Worm (Caenorhabditis elegans) whole organism, young adult: Measurements from ENCODE around the gene mdmh-35.

Experiments
- B0019.2 ChIP-seq: fragments of 200-800 bp; sonication (Bioruptor generic); conservative IDR thresholded peaks from 2 replicates; pipeline ENCODE4 v1.3.6; 2022; ENCODE audit warnings: missing genetic modification reagents, missing genetic modification characterization, missing compliant biosample characterization
- C17E4.6 ChIP-seq: fragments of 200-800 bp; sonication (Bioruptor generic); IDR thresholded peaks from 2 replicates; pipeline ENCODE4 v1.3.6; 2022; ENCODE audit warnings: missing genetic modification reagents, missing genetic modification characterization, missing compliant biosample characterization
- F22D6.2 ChIP-seq: sonication (generic microtip); optimal IDR thresholded peaks from 2 replicates; lab custom pipeline; 2016; ENCODE audit warnings: mild to moderate bottlenecking, missing genetic modification characterization, missing compliant biosample characterization
- F49E8.2 ChIP-seq: sonication (generic microtip); optimal IDR thresholded peaks from 3 replicates; lab custom pipeline; 2017; ENCODE audit warnings: missing genetic modification characterization, mild to moderate bottlenecking, missing compliant biosample characterization, antibody characterized with exemption, moderate library complexity; ENCODE audit not compliant: insufficient read depth
- F57C9.4 ChIP-seq: sonication (generic microtip); optimal IDR thresholded peaks from 2 replicates; lab custom pipeline; 2017; ENCODE audit warnings: mild to moderate bottlenecking, missing genetic modification characterization, missing compliant biosample characterization
- K12H6.12 ChIP-seq: fragments of 200-800 bp; sonication (Bioruptor generic); optimal IDR thresholded peaks from 2 replicates; lab custom pipeline; 2018; ENCODE audit warnings: mild to moderate bottlenecking, missing genetic modification characterization, missing compliant biosample characterization
- Y56A3A.18 ChIP-seq: fragments of 200-800 bp; sonication (Bioruptor generic); IDR thresholded peaks from 2 replicates; pipeline ENCODE4 v1.3.6; 2022; ENCODE audit warnings: missing genetic modification reagents, missing genetic modification characterization, missing compliant biosample characterization
- Y79H2A.3 ChIP-seq: fragments of 200-800 bp; sonication (Bioruptor generic); conservative IDR thresholded peaks from 2 replicates; pipeline ENCODE4 v1.3.6; 2022; ENCODE audit warnings: missing genetic modification reagents, missing genetic modification characterization, missing compliant biosample characterization
- ama-1 ChIP-seq, 3 experiments: fragments of 150-350 bp in 1 of 3; sonication (generic microtip) in 2 of 3; optimal IDR thresholded peaks; 2 replicates each; lab custom pipeline; 2014 to 2018; ENCODE audit warnings: missing biosample characterization in 2 of 3, missing genetic modification characterization in 2 of 3, missing genetic modification reagents in 2 of 3
- aptf-2 ChIP-seq: fragments of 200-800 bp; sonication (Bioruptor generic); conservative IDR thresholded peaks from 2 replicates; pipeline ENCODE4 v1.3.6; 2022; ENCODE audit warnings: missing genetic modification reagents, missing genetic modification characterization, missing compliant biosample characterization
- attf-5 ChIP-seq: fragments of 200-800 bp; sonication (Bioruptor generic); optimal IDR thresholded peaks from 2 replicates; lab custom pipeline; 2018; ENCODE audit warnings: mild to moderate bottlenecking, missing genetic modification characterization, missing compliant biosample characterization
- attf-6 ChIP-seq: fragments of 200-800 bp; sonication (Bioruptor generic); IDR thresholded peaks from 2 replicates; pipeline ENCODE4 v1.3.6; 2022; ENCODE audit warnings: missing genetic modification reagents, missing genetic modification characterization, missing compliant biosample characterization
- bed-1 ChIP-seq: fragments of 200-800 bp; sonication (Bioruptor generic); IDR thresholded peaks from 2 replicates; pipeline ENCODE4 v1.3.6; 2022; ENCODE audit warnings: missing genetic modification reagents, missing genetic modification characterization, missing compliant biosample characterization
- cebp-1 ChIP-seq, 2 experiments: fragments of 200-800 bp in 1 of 2; sonication (Bioruptor generic) in 1 of 2; sonication (generic microtip) in 1 of 2; IDR thresholded peaks in 1 of 2; optimal IDR thresholded peaks in 1 of 2; 2 replicates each; pipeline versions ENCODE4 v1.3.6 to Lab custom; 2017 to 2022; ENCODE audit warnings: missing compliant biosample characterization in 2 of 2, missing genetic modification characterization in 2 of 2, mild to moderate bottlenecking in 1 of 2, missing genetic modification reagents in 1 of 2, moderate library complexity in 1 of 2
- cebp-2 ChIP-seq: fragments of 200-800 bp; sonication (Bioruptor generic); IDR thresholded peaks from 2 replicates; pipeline ENCODE4 v1.3.6; 2022; ENCODE audit warnings: missing genetic modification characterization, missing compliant biosample characterization
- chd-7 ChIP-seq: sonication (generic microtip); optimal IDR thresholded peaks from 2 replicates; lab custom pipeline; 2016; ENCODE audit warnings: mild to moderate bottlenecking, missing genetic modification characterization, moderate library complexity, missing compliant biosample characterization
- dox-1 ChIP-seq: fragments of 200-800 bp; sonication (Bioruptor generic); IDR thresholded peaks from 2 replicates; pipeline ENCODE4 v1.3.6; 2022; ENCODE audit warnings: missing genetic modification reagents, missing genetic modification characterization, missing compliant biosample characterization
- ekl-4 ChIP-seq: fragments of 200-800 bp; sonication (Bioruptor generic); IDR thresholded peaks from 2 replicates; pipeline ENCODE4 v1.3.6; 2022; ENCODE audit warnings: missing genetic modification reagents, missing genetic modification characterization, missing compliant biosample characterization
- hlh-26 ChIP-seq: fragments of 200-800 bp; sonication (Bioruptor generic); conservative IDR thresholded peaks from 2 replicates; pipeline ENCODE4 v1.3.6; 2022; ENCODE audit warnings: missing genetic modification reagents, missing genetic modification characterization, missing compliant biosample characterization
- hmg-1.2 ChIP-seq: fragments of 200-800 bp; sonication (Bioruptor generic); IDR thresholded peaks from 2 replicates; pipeline ENCODE4 v1.3.6; 2022; ENCODE audit warnings: missing genetic modification reagents, missing genetic modification characterization, missing compliant biosample characterization
- hsf-1 ChIP-seq: fragments of 200-800 bp; sonication (Bioruptor generic); IDR thresholded peaks from 2 replicates; pipeline ENCODE4 v1.3.6; 2022; ENCODE audit warnings: missing genetic modification reagents, missing genetic modification characterization, missing compliant biosample characterization
- lag-1 ChIP-seq: fragments of 200-800 bp; sonication (Bioruptor generic); IDR thresholded peaks from 2 replicates; pipeline ENCODE4 v1.3.6; 2022; ENCODE audit warnings: missing genetic modification reagents, missing genetic modification characterization, missing compliant biosample characterization
- let-526 ChIP-seq: fragments of 200-800 bp; sonication (Bioruptor generic); IDR thresholded peaks from 2 replicates; pipeline ENCODE4 v1.3.6; 2022; ENCODE audit warnings: missing genetic modification reagents, missing genetic modification characterization, missing compliant biosample characterization
- lin-26 ChIP-seq: fragments of 200-800 bp; sonication (Bioruptor generic); IDR thresholded peaks from 2 replicates; pipeline ENCODE4 v1.3.6; 2022; ENCODE audit warnings: missing genetic modification reagents, missing genetic modification characterization, missing compliant biosample characterization
- lin-35 ChIP-seq, 3 experiments: fragments of 150-350 bp in 2 of 3; sonication (generic microtip) in 1 of 3; optimal IDR thresholded peaks; 2 replicates each; lab custom pipeline; 2014 to 2018; ENCODE audit warnings: missing biosample characterization in 3 of 3, missing genetic modification characterization in 3 of 3, missing genetic modification reagents in 3 of 3
- lin-40 ChIP-seq: sonication (generic microtip); optimal IDR thresholded peaks from 2 replicates; lab custom pipeline; 2016; ENCODE audit warnings: missing genetic modification characterization, mild to moderate bottlenecking, missing compliant biosample characterization, missing genotype, missing genetic modification reagents
- lsy-27 ChIP-seq: sonication (generic microtip); optimal IDR thresholded peaks from 2 replicates; lab custom pipeline; 2017; ENCODE audit warnings: missing genetic modification characterization, mild to moderate bottlenecking, missing compliant biosample characterization, antibody characterized with exemption, missing genotype, borderline replicate concordance; ENCODE audit not compliant: insufficient read depth
- madf-8 ChIP-seq: fragments of 200-800 bp; sonication (Bioruptor generic); conservative IDR thresholded peaks from 2 replicates; pipeline ENCODE4 v1.3.6; 2022; ENCODE audit warnings: missing genetic modification reagents, missing genetic modification characterization, missing compliant biosample characterization
- mcd-1 ChIP-seq: fragments of 200-800 bp; sonication (Bioruptor generic); IDR thresholded peaks from 2 replicates; pipeline ENCODE4 v1.3.6; 2022; ENCODE audit warnings: missing genetic modification reagents, missing genetic modification characterization, missing compliant biosample characterization
- mxl-1 ChIP-seq: sonication (generic microtip); optimal IDR thresholded peaks from 2 replicates; lab custom pipeline; 2016; ENCODE audit warnings: missing genetic modification characterization, missing compliant biosample characterization
- nfya-1 ChIP-seq: sonication (generic microtip); optimal IDR thresholded peaks from 2 replicates; lab custom pipeline; 2017; ENCODE audit warnings: antibody characterized with exemption, missing compliant biosample characterization, missing genetic modification characterization, borderline replicate concordance; ENCODE audit not compliant: insufficient read depth
- nhr-179 ChIP-seq: sonication (generic microtip); optimal IDR thresholded peaks from 2 replicates; lab custom pipeline; 2016; ENCODE audit warnings: mild to moderate bottlenecking, missing genetic modification characterization, missing compliant biosample characterization
- rec-8 ChIP-seq, 2 experiments: sonication (generic microtip); optimal IDR thresholded peaks; 2 replicates each; lab custom pipeline; 2016; ENCODE audit warnings: mild to moderate bottlenecking in 2 of 2, missing genetic modification characterization in 2 of 2, missing genetic modification reagents in 2 of 2, missing genotype in 2 of 2, missing biosample characterization in 1 of 2, missing compliant biosample characterization in 1 of 2, moderate library complexity in 1 of 2
- repo-1 ChIP-seq: sonication (generic microtip); optimal IDR thresholded peaks from 2 replicates; lab custom pipeline; 2017; ENCODE audit warnings: mild to moderate bottlenecking, missing genetic modification characterization, missing compliant biosample characterization
- unc-130 ChIP-seq: sonication (generic microtip); optimal IDR thresholded peaks from 2 replicates; lab custom pipeline; 2016; ENCODE audit warnings: missing genetic modification reagents, missing genetic modification characterization, missing compliant biosample characterization
- unc-62 ChIP-seq: fragments of 150-350 bp; optimal IDR thresholded peaks from 2 replicates; lab custom pipeline; 2014; ENCODE audit warnings: missing biosample characterization, missing genetic modification reagents, missing genetic modification characterization
- xnd-1 ChIP-seq: sonication (generic microtip); optimal IDR thresholded peaks from 2 replicates; lab custom pipeline; 2016; ENCODE audit warnings: missing genotype, missing genetic modification reagents, missing genetic modification characterization, missing compliant biosample characterization
- ztf-18 ChIP-seq: sonication (generic microtip); optimal IDR thresholded peaks from 2 replicates; lab custom pipeline; 2016; ENCODE audit warnings: missing genotype, mild to moderate bottlenecking, missing genetic modification characterization, missing compliant biosample characterization
- ztf-6 ChIP-seq: fragments of 200-800 bp; sonication (Bioruptor generic); IDR thresholded peaks from 2 replicates; pipeline ENCODE4 v1.3.6; 2022; ENCODE audit warnings: missing genetic modification reagents, missing genetic modification characterization, missing compliant biosample characterization

The mdmh-35 gene

ce11 chrII:7860221-7860928 lies 4.9 kb upstream of the mdmh-35 start, which contains the start of gene lin-5 (continued):
- TF ChIP-seq repo-1 (no peak), xnd-1 (tag; lab: Kevin White, UChicago) (peak; percentile 95), hmg-1.2 (GFP tag; lab: Robert Waterston, UW) (peak; percentile 67), cebp-1 (GFP tag; IDR thresholded peaks at IDR 0.05; lab: Robert Waterston, UW) (no peak), cebp-1 (tag; optimal IDR thresholded peaks at IDR 0.05; lab: Kevin White, UChicago) (peak; percentile 13), F57C9.4 (tag; lab: Kevin White, UChicago) (no peak), dox-1 (GFP tag; lab: Robert Waterston, UW) (peak; percentile 76), lag-1 (GFP tag; lab: Robert Waterston, UW) (no peak), F22D6.2 (no peak), attf-5 (GFP tag; lab: Kevin White, UChicago) (peak; percentile 55), lsy-27 (tag; lab: Kevin White, UChicago) (no peak), cebp-2 (no peak), hlh-26 (GFP tag; lab: Robert Waterston, UW) (no peak), ekl-4 (GFP tag; lab: Robert Waterston, UW) (peak; percentile 70), F49E8.2 (tag; lab: Kevin White, UChicago) (peak; percentile 77), C17E4.6 (GFP tag; lab: Robert Waterston, UW) (no peak), chd-7 (tag; lab: Kevin White, UChicago) (no peak), lin-40 (tag; lab: Kevin White, UChicago) (no peak), lin-35 (GFP tag; optimal IDR thresholded peaks at IDR 0.05; lab: Kevin White, UChicago) (peak in 2 of 3 experiments; percentile 19 to 74), mxl-1 (tag; lab: Kevin White, UChicago) (no peak), rec-8 (tag; optimal IDR thresholded peaks at IDR 0.05; lab: Kevin White, UChicago) (no peak), attf-6 (GFP tag; lab: Robert Waterston, UW) (0 out of 2 replicates have a peak, but pooled peaks have one; percentile 10), bed-1 (GFP tag; lab: Robert Waterston, UW) (no peak), Y56A3A.18 (GFP tag; lab: Robert Waterston, UW) (no peak), ztf-18 (tag; lab: Kevin White, UChicago) (peak; percentile 1), mcd-1 (peak; percentile 36; the same call in 1 of the 2 replicates), lin-26 (GFP tag; lab: Robert Waterston, UW) (no peak), let-526 (GFP tag; lab: Robert Waterston, UW) (no peak), B0019.2 (peak; percentile 41; the same call in 1 of the 2 replicates), hsf-1 (peak; percentile 78), aptf-2 (no peak), K12H6.12 (tag; lab: Kevin White, UChicago) (no peak), madf-8 (GFP tag; lab: Robert Waterston, UW) (peak; percentile 95), ztf-6 (GFP tag; lab: Robert Waterston, UW) (no peak), Y79H2A.3 (GFP tag; lab: Robert Waterston, UW) (peak; percentile 77; the same call in 1 of the 2 replicates), nfya-1 (tag; lab: Kevin White, UChicago) (no peak), unc-62 (GFP tag; lab: Kevin White, UChicago) (no peak), ama-1 (optimal IDR thresholded peaks at IDR 0.05; lab: Kevin White, UChicago) (no peak), ama-1 (GFP tag; optimal IDR thresholded peaks at IDR 0.05; lab: Kevin White, UChicago) (no peak), unc-130 (GFP tag; lab: Kevin White, UChicago) (peak; percentile 82), nhr-179 (tag; lab: Kevin White, UChicago) (no peak)
- TF ChIP-seq, all 124 proteins: peak for 38
